Worm (Caenorhabditis elegans) whole organism, L1 larva: ENCODE results near the gene dcar-1.
"Not testable (repeated sequence)": the region's sequence is repeated elsewhere in the genome, so short reads cannot be mapped to it uniquely, and the experiment has no call there.

ENCODE experiments used
- C04F5.9 ChIP-seq: sonication (generic microtip); optimal IDR thresholded peaks from 2 replicates; lab custom pipeline; 2016; ENCODE audit warnings: missing genetic modification characterization, missing compliant biosample characterization
- C16A3.4 ChIP-seq: fragments of 150-350 bp; optimal IDR thresholded peaks from 2 replicates; lab custom pipeline; 2014; ENCODE audit warnings: missing biosample characterization, missing genetic modification characterization
- C34B4.2 ChIP-seq: sonication (generic microtip); optimal IDR thresholded peaks from 2 replicates; lab custom pipeline; 2017; ENCODE audit warnings: mild to moderate bottlenecking, missing genetic modification characterization, missing compliant biosample characterization
- Y116A8C.19 ChIP-seq: sonication (generic microtip); optimal IDR thresholded peaks from 2 replicates; lab custom pipeline; 2016; ENCODE audit warnings: missing compliant biosample characterization, missing genetic modification characterization, borderline replicate concordance
- aha-1 ChIP-seq: fragments of 150-350 bp; optimal IDR thresholded peaks from 2 replicates; lab custom pipeline; 2014; ENCODE audit warnings: missing biosample characterization, missing genetic modification characterization
- alr-1 ChIP-seq: fragments of 200-800 bp; sonication (Bioruptor generic); optimal IDR thresholded peaks from 2 replicates; lab custom pipeline; 2018; ENCODE audit warnings: borderline replicate concordance, mild to moderate bottlenecking, missing genetic modification characterization, missing compliant biosample characterization
- ama-1 ChIP-seq: fragments of 150-350 bp; optimal IDR thresholded peaks from 2 replicates; lab custom pipeline; 2014
- blmp-1 ChIP-seq: fragments of 150-350 bp; optimal IDR thresholded peaks from 2 replicates; lab custom pipeline; 2014; ENCODE audit warnings: missing biosample characterization, missing genetic modification characterization
- ceh-8 ChIP-seq: fragments of 200-800 bp; sonication (Bioruptor generic); optimal IDR thresholded peaks from 2 replicates; lab custom pipeline; 2018; ENCODE audit warnings: mild to moderate bottlenecking, missing genetic modification characterization, moderate library complexity, missing compliant biosample characterization
- ceh-90 ChIP-seq: sonication (generic microtip); optimal IDR thresholded peaks from 2 replicates; lab custom pipeline; 2016; ENCODE audit warnings: missing genetic modification characterization, missing compliant biosample characterization
- dpl-1 ChIP-seq, 3 experiments: fragments of 150-350 bp in 2 of 3; sonication (generic microtip) in 1 of 3; optimal IDR thresholded peaks; 2 replicates each; lab custom pipeline; 2014 to 2017; ENCODE audit warnings: missing biosample characterization in 3 of 3, missing genetic modification characterization in 3 of 3, missing genetic modification reagents in 3 of 3
- efl-1 ChIP-seq, 4 experiments: fragments of 150-350 bp; optimal IDR thresholded peaks in 3 of 4; peaks in 1 of 4; 1 replicate in 1 of 4; 2 replicates in 3 of 4; lab custom pipeline; 2014; ENCODE audit warnings: missing biosample characterization in 2 of 4, missing genetic modification characterization in 2 of 4, missing genetic modification reagents in 2 of 4
- egl-13 ChIP-seq: sonication (generic microtip); optimal IDR thresholded peaks from 2 replicates; lab custom pipeline; 2016; ENCODE audit warnings: missing genotype, missing genetic modification reagents, missing genetic modification characterization, missing compliant biosample characterization
- egl-27 ChIP-seq, 2 experiments: fragments of 150-350 bp in 1 of 2; sonication (generic microtip); optimal IDR thresholded peaks; 3 replicates each; lab custom pipeline; 2017 to 2018; ENCODE audit warnings: missing biosample characterization in 2 of 2, missing genetic modification characterization in 2 of 2, missing genetic modification reagents in 2 of 2
- elt-3 ChIP-seq, 6 experiments: fragments of 150-350 bp in 1 of 6; sonication (generic microtip); optimal IDR thresholded peaks; 2 replicates each; lab custom pipeline; 2017 to 2018; ENCODE audit warnings: missing biosample characterization in 6 of 6, missing genetic modification characterization in 6 of 6, inconsistent platforms in 1 of 6
- hlh-17 ChIP-seq: fragments of 200-800 bp; sonication (Bioruptor generic); optimal IDR thresholded peaks from 2 replicates; lab custom pipeline; 2018; ENCODE audit warnings: missing genetic modification characterization, mild to moderate bottlenecking, missing compliant biosample characterization, moderate library complexity, borderline replicate concordance
- hlh-4 ChIP-seq: sonication (generic microtip); optimal IDR thresholded peaks from 2 replicates; lab custom pipeline; 2016; ENCODE audit warnings: mild to moderate bottlenecking, missing genetic modification characterization, missing compliant biosample characterization
- hpl-2 ChIP-seq: fragments of 150-350 bp; optimal IDR thresholded peaks from 2 replicates; lab custom pipeline; 2014; ENCODE audit warnings: missing biosample characterization, missing genetic modification reagents, missing genetic modification characterization
- irx-1 ChIP-seq: sonication (generic microtip); optimal IDR thresholded peaks from 2 replicates; lab custom pipeline; 2016; ENCODE audit warnings: missing genetic modification characterization, missing compliant biosample characterization
- lin-14 ChIP-seq: fragments of 200-800 bp; sonication (Bioruptor generic); optimal IDR thresholded peaks from 2 replicates; lab custom pipeline; 2018; ENCODE audit warnings: mild to moderate bottlenecking, missing genetic modification characterization, moderate library complexity, missing compliant biosample characterization
- lin-35 ChIP-seq, 2 experiments: fragments of 150-350 bp; optimal IDR thresholded peaks; 2 replicates each; lab custom pipeline; 2014; ENCODE audit warnings: missing biosample characterization in 2 of 2, missing genetic modification characterization in 2 of 2, missing genetic modification reagents in 2 of 2
- lsy-2 ChIP-seq, 2 experiments: fragments of 150-350 bp; optimal IDR thresholded peaks; 2 replicates each; lab custom pipeline; 2014; ENCODE audit warnings: missing biosample characterization in 2 of 2, missing genetic modification characterization in 2 of 2
- mab-9 ChIP-seq: fragments of 200-800 bp; sonication (Bioruptor generic); IDR thresholded peaks from 2 replicates; pipeline ENCODE4 v1.3.6; 2022; ENCODE audit warnings: missing genetic modification reagents, missing genetic modification characterization, missing compliant biosample characterization
- mdl-1 ChIP-seq, 2 experiments: fragments of 150-350 bp; optimal IDR thresholded peaks; 2 replicates each; lab custom pipeline; 2014 to 2017; ENCODE audit warnings: missing biosample characterization in 2 of 2, missing genetic modification characterization in 2 of 2, inconsistent platforms in 1 of 2
- mef-2 ChIP-seq: fragments of 150-350 bp; optimal IDR thresholded peaks from 2 replicates; lab custom pipeline; 2014; ENCODE audit warnings: missing biosample characterization, missing genetic modification characterization
- mep-1 ChIP-seq: fragments of 150-350 bp; optimal IDR thresholded peaks from 2 replicates; lab custom pipeline; 2014; ENCODE audit warnings: missing biosample characterization, missing genetic modification characterization
- nhr-11 ChIP-seq: fragments of 150-350 bp; optimal IDR thresholded peaks from 2 replicates; lab custom pipeline; 2014; ENCODE audit warnings: missing biosample characterization, missing genetic modification characterization
- nhr-12 ChIP-seq: sonication (generic microtip); optimal IDR thresholded peaks from 2 replicates; lab custom pipeline; 2017; ENCODE audit warnings: missing biosample characterization, missing genetic modification characterization
- nhr-19 ChIP-seq: fragments of 200-800 bp; sonication (Bioruptor generic); conservative IDR thresholded peaks from 2 replicates; pipeline ENCODE4 v1.3.6; 2022; ENCODE audit warnings: missing genetic modification characterization, missing compliant biosample characterization
- nhr-20 ChIP-seq: sonication (generic microtip); optimal IDR thresholded peaks from 2 replicates; lab custom pipeline; 2016; ENCODE audit warnings: mild to moderate bottlenecking, missing genetic modification characterization, missing compliant biosample characterization
- nhr-237 ChIP-seq: fragments of 150-350 bp; optimal IDR thresholded peaks from 2 replicates; lab custom pipeline; 2014; ENCODE audit warnings: missing biosample characterization, missing genetic modification characterization
- nhr-47 ChIP-seq: sonication (generic microtip); optimal IDR thresholded peaks from 2 replicates; lab custom pipeline; 2016; ENCODE audit warnings: mild to moderate bottlenecking, missing genetic modification characterization, moderate library complexity, missing compliant biosample characterization
- nhr-71 ChIP-seq: sonication (generic microtip); optimal IDR thresholded peaks from 2 replicates; lab custom pipeline; 2016; ENCODE audit warnings: mild to moderate bottlenecking, missing genetic modification characterization, moderate library complexity, missing compliant biosample characterization
- nhr-84 ChIP-seq: sonication (generic microtip); optimal IDR thresholded peaks from 2 replicates; lab custom pipeline; 2017; ENCODE audit warnings: missing biosample characterization, missing genetic modification characterization
- nhr-85 ChIP-seq: sonication (generic microtip); peaks from one replicate; lab custom pipeline; 2016; ENCODE audit warnings: missing genetic modification characterization, inconsistent platforms, missing compliant biosample characterization
- nhr-90 ChIP-seq: sonication (generic microtip); optimal IDR thresholded peaks from 2 replicates; lab custom pipeline; 2016; ENCODE audit warnings: mild to moderate bottlenecking, missing genetic modification characterization, missing compliant biosample characterization; ENCODE audit not compliant: poor library complexity
- pag-3 ChIP-seq: sonication (generic microtip); optimal IDR thresholded peaks from 2 replicates; lab custom pipeline; 2017; ENCODE audit warnings: missing genetic modification characterization, mild to moderate bottlenecking, missing compliant biosample characterization, antibody characterized with exemption, borderline replicate concordance; ENCODE audit not compliant: insufficient read depth
- pax-3 ChIP-seq: fragments of 200-800 bp; sonication (Bioruptor generic); optimal IDR thresholded peaks from 2 replicates; lab custom pipeline; 2018; ENCODE audit warnings: mild to moderate bottlenecking, missing genetic modification characterization, moderate library complexity, missing compliant biosample characterization
- pqm-1 ChIP-seq: sonication (generic microtip); optimal IDR thresholded peaks from 3 replicates; lab custom pipeline; 2017; ENCODE audit warnings: missing biosample characterization, missing genetic modification characterization
- rnt-1 ChIP-seq: sonication (generic microtip); optimal IDR thresholded peaks from 2 replicates; lab custom pipeline; 2016; ENCODE audit warnings: mild to moderate bottlenecking, missing genetic modification characterization, moderate library complexity, missing compliant biosample characterization
- skn-1 ChIP-seq: fragments of 150-350 bp; optimal IDR thresholded peaks from 2 replicates; lab custom pipeline; 2014; ENCODE audit warnings: missing biosample characterization, missing genetic modification characterization
- snpc-4 ChIP-seq: fragments of 150-350 bp; optimal IDR thresholded peaks from 2 replicates; lab custom pipeline; 2014; ENCODE audit warnings: missing biosample characterization, missing genetic modification characterization
- snu-23 ChIP-seq: sonication (generic microtip); optimal IDR thresholded peaks from 2 replicates; lab custom pipeline; 2016; ENCODE audit warnings: missing genetic modification characterization, missing compliant biosample characterization
- tlp-1 ChIP-seq: fragments of 150-350 bp; optimal IDR thresholded peaks from 2 replicates; lab custom pipeline; 2014; ENCODE audit warnings: missing biosample characterization, missing genetic modification characterization
- unc-30 ChIP-seq: sonication (generic microtip); optimal IDR thresholded peaks from 2 replicates; lab custom pipeline; 2017; ENCODE audit warnings: missing biosample characterization, missing genetic modification characterization
- unc-62 ChIP-seq: fragments of 150-350 bp; optimal IDR thresholded peaks from 2 replicates; lab custom pipeline; 2014; ENCODE audit warnings: missing biosample characterization, missing genetic modification reagents, missing genetic modification characterization
- xbp-1 ChIP-seq: sonication (generic microtip); optimal IDR thresholded peaks from 2 replicates; lab custom pipeline; 2016; ENCODE audit warnings: missing genetic modification characterization, missing compliant biosample characterization
- zag-1 ChIP-seq: fragments of 150-350 bp; optimal IDR thresholded peaks from 2 replicates; lab custom pipeline; 2014; ENCODE audit warnings: missing biosample characterization, missing genetic modification characterization
- ztf-11 ChIP-seq, 2 experiments: sonication (generic microtip); optimal IDR thresholded peaks; 2 replicates each; lab custom pipeline; 2016 to 2017; ENCODE audit warnings: missing genetic modification characterization in 2 of 2, missing biosample characterization in 1 of 2, missing compliant biosample characterization in 1 of 2
- ztf-4 ChIP-seq: fragments of 150-350 bp; optimal IDR thresholded peaks from 2 replicates; lab custom pipeline; 2014; ENCODE audit warnings: missing biosample characterization, missing genetic modification characterization

The dcar-1 gene

DNA sequence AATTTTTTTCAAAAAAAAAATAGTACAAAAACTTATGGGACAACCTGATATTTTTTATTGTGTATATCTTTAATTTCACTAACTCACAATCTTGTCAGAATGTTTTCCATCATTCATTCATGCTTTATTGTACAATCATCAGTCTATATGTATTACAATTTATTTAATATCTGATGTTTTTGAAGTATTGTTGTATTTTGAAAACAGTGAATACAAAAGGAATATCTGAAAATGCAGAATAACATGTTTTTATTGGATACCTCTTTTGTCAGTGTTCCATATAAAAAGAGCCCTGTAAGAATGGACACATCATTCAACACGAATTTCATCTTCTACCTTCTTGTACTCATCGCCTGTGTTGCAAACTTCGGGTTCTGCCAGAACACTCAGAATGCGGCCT, 6.3 kb upstream of the dcar-1 start, which contains the start of gene C06H5.14:
TSS of gene C06H5.14 (plus strand) at position 301 of the 400 bp plus-strand sequence.
- TF ChIP-seq ceh-90 (tag; lab: Kevin White, UChicago); egl-27 (tag; optimal IDR thresholded peaks at IDR 0.05; lab: Kevin White, UChicago); Y116A8C.19 (tag; lab: Kevin White, UChicago): not testable (repeated sequence)

ce11 chrV:17905765-17906164, 4.4 kb upstream of the dcar-1 start:
- TF ChIP-seq C04F5.9 (tag; lab: Kevin White, UChicago) (no peak), nhr-237 (tag; lab: Kevin White, UChicago) (no peak), C34B4.2 (no peak), snpc-4 (tag; lab: Kevin White, UChicago) (no peak), pag-3 (tag; lab: Kevin White, UChicago) (no peak), unc-62 (GFP tag; lab: Kevin White, UChicago) (no peak), alr-1 (tag; lab: Kevin White, UChicago) (no peak), snu-23 (peak; percentile 43), mef-2 (tag; lab: Kevin White, UChicago) (no peak), hpl-2 (GFP tag; lab: Kevin White, UChicago) (no peak), egl-13 (tag; lab: Kevin White, UChicago) (no peak), blmp-1 (tag; lab: Kevin White, UChicago) (peak; percentile 97), nhr-90 (tag; lab: Kevin White, UChicago) (no peak), nhr-85 (tag; lab: Kevin White, UChicago) (peak; percentile 84), elt-3 (tag; optimal IDR thresholded peaks at IDR 0.05; lab: Kevin White, UChicago) (peak in 1 of 6 experiments; percentile 52), mdl-1 (tag; optimal IDR thresholded peaks at IDR 0.05; lab: Kevin White, UChicago) (no peak), mab-9 (no peak), ama-1 (lab: Kevin White, UChicago) (no peak), ztf-11 (tag; optimal IDR thresholded peaks at IDR 0.05; lab: Kevin White, UChicago) (no peak), nhr-84 (no peak), nhr-71 (tag; lab: Kevin White, UChicago) (peak; percentile 12), C16A3.4 (tag; lab: Kevin White, UChicago) (peak; percentile 31), efl-1 (optimal IDR thresholded peaks at IDR 0.05; lab: Kevin White, UChicago) (no peak), efl-1 (GFP tag; optimal IDR thresholded peaks at IDR 0.05 in 1 of 2; lab: Kevin White, UChicago) (peak in 1 of 2 experiments; percentile 86), zag-1 (no peak), nhr-12 (no peak), hlh-4 (tag; lab: Kevin White, UChicago) (no peak), aha-1 (tag; lab: Kevin White, UChicago) (no peak), hlh-17 (no peak), nhr-19 (GFP tag; lab: Robert Waterston, UW) (peak; percentile 7; the same call in 1 of the 2 replicates), nhr-20 (tag; lab: Kevin White, UChicago) (peak; percentile 38), unc-30 (tag; lab: Kevin White, UChicago) (no peak), xbp-1 (tag; lab: Kevin White, UChicago) (no peak), ceh-8 (GFP tag; lab: Kevin White, UChicago) (no peak), skn-1 (no peak), pqm-1 (tag; lab: Kevin White, UChicago) (no peak), pax-3 (tag; lab: Kevin White, UChicago) (no peak), rnt-1 (tag; lab: Kevin White, UChicago) (no peak), tlp-1 (tag; lab: Kevin White, UChicago) (no peak), ztf-4 (tag; lab: Kevin White, UChicago) (no peak), lin-14 (peak; percentile 72), irx-1 (tag; lab: Kevin White, UChicago) (no peak), nhr-47 (tag; lab: Kevin White, UChicago) (no peak), dpl-1 (GFP tag; optimal IDR thresholded peaks at IDR 0.05; lab: Kevin White, UChicago) (peak in 1 of 3 experiments; percentile 2), nhr-11 (tag; lab: Kevin White, UChicago) (no peak), lin-35 (GFP tag; optimal IDR thresholded peaks at IDR 0.05; lab: Kevin White, UChicago) (peak in 1 of 2 experiments; percentile 49), lsy-2 (tag; optimal IDR thresholded peaks at IDR 0.05; lab: Kevin White, UChicago) (peak in 1 of 2 experiments; percentile 18), mep-1 (tag; lab: Kevin White, UChicago) (peak; percentile 19)
